Worm (Caenorhabditis elegans) whole organism, L1 larva: ENCODE measurements around the gene B0524.3.

ENCODE experiments used
- aly-2 ChIP-seq: fragments of 150-350 bp; optimal IDR thresholded peaks from 2 replicates; lab custom pipeline; 2014; ENCODE audit warnings: missing biosample characterization, missing genetic modification characterization
- ces-1 ChIP-seq: fragments of 150-350 bp; optimal IDR thresholded peaks from 2 replicates; lab custom pipeline; 2014; ENCODE audit warnings: missing biosample characterization, missing genetic modification reagents, missing genetic modification characterization
- dpl-1 ChIP-seq, 3 experiments: fragments of 150-350 bp in 2 of 3; sonication (generic microtip) in 1 of 3; optimal IDR thresholded peaks; 2 replicates each; lab custom pipeline; 2014 to 2017; ENCODE audit warnings: missing biosample characterization in 3 of 3, missing genetic modification characterization in 3 of 3, missing genetic modification reagents in 3 of 3
- lin-13 ChIP-seq: fragments of 150-350 bp; optimal IDR thresholded peaks from 2 replicates; lab custom pipeline; 2014; ENCODE audit warnings: missing biosample characterization, missing genetic modification reagents, missing genetic modification characterization
- lir-3 ChIP-seq: sonication (generic microtip); optimal IDR thresholded peaks from 2 replicates; lab custom pipeline; 2016; ENCODE audit warnings: mild to moderate bottlenecking, missing genetic modification characterization, moderate library complexity, missing compliant biosample characterization; ENCODE audit not compliant: poor library complexity
- mep-1 ChIP-seq: fragments of 150-350 bp; optimal IDR thresholded peaks from 2 replicates; lab custom pipeline; 2014; ENCODE audit warnings: missing biosample characterization, missing genetic modification characterization
- unc-130 ChIP-seq: fragments of 150-350 bp; optimal IDR thresholded peaks from 2 replicates; lab custom pipeline; 2017; ENCODE audit warnings: missing biosample characterization, missing genetic modification characterization, inconsistent platforms
- unc-62 ChIP-seq: fragments of 150-350 bp; optimal IDR thresholded peaks from 2 replicates; lab custom pipeline; 2014; ENCODE audit warnings: missing biosample characterization, missing genetic modification reagents, missing genetic modification characterization
- ztf-4 ChIP-seq: fragments of 150-350 bp; optimal IDR thresholded peaks from 2 replicates; lab custom pipeline; 2014; ENCODE audit warnings: missing biosample characterization, missing genetic modification characterization

ce11 chrIII:1925786-1926185 is 38.3 kb downstream of the B0524.3 start:
- TF ChIP-seq lin-13 (GFP tag; lab: Kevin White, UChicago) (no peak), unc-130 (no peak), ces-1 (GFP tag; lab: Kevin White, UChicago) (no peak), lir-3 (no peak), dpl-1 (GFP tag; optimal IDR thresholded peaks at IDR 0.05; lab: Kevin White, UChicago) (no peak), ztf-4 (tag; lab: Kevin White, UChicago) (no peak), aly-2 (tag; lab: Kevin White, UChicago) (no peak), mep-1 (tag; lab: Kevin White, UChicago) (no peak), unc-62 (GFP tag; lab: Kevin White, UChicago) (no peak)
